Worm (Caenorhabditis elegans) whole organism, dauer: Measurements from ENCODE around the gene lec-6.

Experiments
- unc-62 ChIP-seq: sonication (generic microtip); optimal IDR thresholded peaks from 2 replicates; lab custom pipeline; 2017; ENCODE audit warnings: missing biosample characterization, missing genetic modification reagents, missing genetic modification characterization

The lec-6 gene

DNA sequence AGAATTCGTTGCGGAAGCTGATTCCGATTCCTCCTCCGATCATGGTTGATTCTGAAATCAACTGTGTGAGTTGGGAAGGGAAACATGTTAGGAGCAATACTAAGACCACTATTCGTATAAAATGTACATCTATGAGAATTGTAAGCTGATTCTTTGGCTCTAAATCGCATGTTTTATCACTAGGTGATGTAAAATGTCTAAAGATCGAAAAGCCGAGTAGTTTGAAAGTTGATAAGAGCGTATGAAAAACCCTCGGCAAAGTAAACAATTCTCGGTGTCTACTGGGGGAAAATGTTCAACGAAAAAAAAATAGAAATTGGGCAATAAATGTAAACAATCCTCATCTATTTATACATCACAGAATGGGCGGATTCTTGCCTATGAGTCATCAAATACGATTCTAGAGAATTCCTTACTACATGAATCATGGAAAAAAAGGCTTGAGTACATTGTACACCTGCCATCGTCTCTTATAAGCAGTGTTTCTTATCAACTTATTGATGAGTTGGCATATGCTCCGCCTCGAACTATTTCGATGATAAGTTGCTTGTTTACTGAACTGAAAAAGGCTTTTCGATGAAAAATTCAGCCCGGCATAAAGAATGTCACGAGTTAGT is at the start of gene lec-6:
Gene lec-6 (minus strand): TSS at position 51 of the 617 bp plus-strand sequence.
- TF ChIP-seq unc-62 (GFP tag; lab: Kevin White, UChicago), result no peak

- no peak for TF ChIP-seq unc-62 (GFP tag; lab: Kevin White, UChicago)
Measured at ce11 chrIII:649935-650334, 49.8 kb upstream of the lec-6 start.

DNA sequence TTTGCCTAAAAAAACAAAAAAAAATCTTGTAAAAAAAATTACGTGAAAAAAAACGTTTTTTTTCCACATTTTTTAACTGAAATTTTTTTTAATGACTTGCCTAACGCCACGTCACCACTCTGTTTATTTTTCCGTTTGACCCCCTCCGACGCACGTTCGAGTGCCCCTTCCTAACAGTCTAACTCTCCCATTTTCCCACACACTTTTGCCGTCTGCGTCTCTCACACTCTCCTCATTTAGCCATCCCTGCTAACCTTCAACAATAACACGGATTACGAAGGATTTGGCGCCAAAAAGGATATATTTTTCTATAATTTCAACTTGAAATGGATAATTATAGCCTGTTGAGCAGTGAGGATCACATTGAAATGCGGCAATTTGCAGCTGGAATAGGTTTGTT is 47.1 kb upstream of the lec-6 start:
- no peak for TF ChIP-seq unc-62 (GFP tag; lab: Kevin White, UChicago)

- TF ChIP-seq unc-62 (GFP tag; lab: Kevin White, UChicago), result no peak
Measured at ce11 chrIII:646454-646853, 46.3 kb upstream of the lec-6 start, which contains the start of gene orai-1. orai-1 (plus strand) TSS chrIII:646754.

DNA sequence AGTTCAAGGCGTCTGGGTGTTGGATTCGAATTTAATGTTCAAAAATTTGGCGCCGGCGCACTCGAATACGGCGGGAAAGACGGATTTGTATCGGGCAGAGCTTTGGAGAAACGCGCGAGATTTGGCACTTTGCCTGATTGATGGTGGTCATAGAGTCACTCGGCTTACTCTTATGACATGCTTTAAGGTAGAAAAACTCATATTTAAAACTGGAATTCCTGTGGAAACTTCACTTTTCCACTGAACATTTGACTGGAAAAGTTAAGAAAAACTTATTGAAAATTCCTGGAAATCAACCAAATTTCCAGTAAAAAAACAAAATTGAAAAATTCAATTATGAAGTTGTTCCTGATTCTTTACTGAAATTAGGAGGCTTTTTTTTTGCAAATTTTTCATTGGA is 44.5 kb upstream of the lec-6 start:
- TF ChIP-seq unc-62 (GFP tag; lab: Kevin White, UChicago), result no peak

ce11 chrIII:641759-642158 is 41.6 kb upstream of the lec-6 start, which contains the start of gene W06E11.1:
W06E11.1 (plus strand) TSS chrIII:642059.
- no peak for TF ChIP-seq unc-62 (GFP tag; lab: Kevin White, UChicago)

DNA sequence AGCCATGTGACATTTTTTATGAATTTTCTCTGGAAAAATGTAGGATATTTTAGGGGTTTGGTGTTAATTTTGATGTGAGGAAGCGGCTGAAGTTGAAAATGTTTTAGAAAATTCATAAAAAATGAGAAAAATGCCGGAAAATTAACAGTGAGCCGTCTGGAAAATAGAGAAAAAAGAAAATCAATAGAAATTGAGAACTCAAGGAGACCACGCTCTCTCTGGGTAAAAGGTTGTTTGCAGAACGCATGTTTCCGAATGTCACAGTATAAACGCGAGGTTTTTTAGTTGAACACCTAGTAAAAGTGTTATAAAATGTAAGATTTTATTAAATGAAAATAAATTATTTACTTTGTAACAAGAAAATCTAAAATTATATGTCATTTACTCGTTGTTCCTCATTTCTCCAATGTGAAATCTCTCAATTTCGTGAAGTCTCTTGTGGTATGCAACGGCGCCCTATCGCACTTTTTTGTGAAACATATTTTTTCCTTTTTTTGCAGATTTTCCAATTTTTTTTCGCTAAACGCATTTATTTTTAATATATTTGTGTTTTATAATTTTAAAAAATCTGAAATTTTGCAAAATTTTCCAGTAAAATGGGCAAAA is 40.1 kb upstream of the lec-6 start, which contains the start of the genes tag-266 and tag-267:
Gene tag-266 (minus strand): TSS at position 29 of the 606 bp plus-strand sequence.
Gene tag-267 (plus strand): TSS at position 593 of the 606 bp plus-strand sequence.
- TF ChIP-seq unc-62 (GFP tag; lab: Kevin White, UChicago), result no peak

DNA sequence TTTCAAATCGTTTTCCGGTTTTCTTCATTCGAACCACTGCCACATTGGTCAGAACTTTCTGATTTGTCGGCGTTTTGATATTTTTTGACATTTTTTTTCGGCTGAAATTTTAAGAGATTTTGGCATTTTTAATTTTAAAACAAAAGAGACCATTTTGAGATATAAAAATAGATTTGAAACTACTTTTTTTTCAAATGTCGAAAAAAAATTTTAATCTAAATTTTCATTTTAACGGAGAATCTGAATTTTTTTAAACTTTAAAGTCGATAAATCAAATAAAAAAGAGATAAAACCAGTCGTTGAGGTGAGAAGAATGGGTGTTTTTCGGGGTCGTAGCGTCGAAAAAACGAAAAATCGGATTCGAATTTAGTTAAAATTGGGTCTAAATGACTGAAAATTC is 38.2 kb upstream of the lec-6 start, which contains the start of gene sbds-1:
Gene sbds-1 (minus strand): TSS at position 101 of the 400 bp plus-strand sequence.
- TF ChIP-seq unc-62 (GFP tag; lab: Kevin White, UChicago), result no peak

- no peak for TF ChIP-seq unc-62 (GFP tag; lab: Kevin White, UChicago)
Measured at ce11 chrIII:636067-636466, 35.9 kb upstream of the lec-6 start, which contains the start of gene T19C3.7. T19C3.7 (minus strand) TSS chrIII:636167.

DNA sequence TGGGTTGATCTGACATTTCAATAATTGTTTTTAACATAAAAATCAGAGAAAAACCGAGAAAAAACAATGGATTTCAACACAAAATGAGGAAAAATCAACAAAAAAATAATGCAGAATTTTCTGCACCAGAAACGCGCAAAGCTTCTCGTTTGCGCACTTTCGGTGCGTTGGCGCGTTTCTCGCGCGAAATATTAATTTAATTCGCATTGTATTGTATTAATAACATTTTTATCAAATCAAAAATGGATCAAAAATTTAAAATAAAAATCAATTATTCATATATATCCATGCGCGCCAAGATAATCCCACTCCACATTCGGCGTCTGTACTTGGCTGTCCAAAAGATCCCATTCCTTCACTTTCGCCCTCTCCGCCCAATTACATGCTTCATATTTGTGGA is 34.5 kb upstream of the lec-6 start, which contains the start of gene fem-2:
Gene fem-2 (minus strand): TSS at position 9 of the 400 bp plus-strand sequence.
- TF ChIP-seq unc-62 (GFP tag; lab: Kevin White, UChicago), result no peak

- no peak for TF ChIP-seq unc-62 (GFP tag; lab: Kevin White, UChicago)
Measured at ce11 chrIII:631421-631820, 31.3 kb upstream of the lec-6 start, which contains the start of gene T19C3.6. T19C3.6 (minus strand) TSS chrIII:631521.

DNA sequence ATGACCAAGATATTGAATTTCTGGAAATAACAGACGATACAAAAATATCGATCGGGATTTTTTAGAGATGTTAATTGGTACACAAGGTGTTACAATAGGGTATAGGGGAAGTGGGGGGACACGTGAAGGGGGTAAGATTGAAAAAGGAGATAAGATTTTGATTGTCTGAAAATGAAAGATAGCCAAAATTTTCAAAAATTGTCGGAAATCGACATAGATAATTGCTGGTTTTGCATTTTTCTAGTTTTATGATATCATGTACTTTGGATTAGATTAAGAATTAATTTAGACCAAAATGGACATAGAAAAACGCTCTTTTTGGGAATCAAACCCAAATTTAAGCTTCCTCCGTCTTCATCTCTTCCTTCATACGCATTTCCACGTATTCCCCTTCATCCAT is 27.7 kb upstream of the lec-6 start, which contains the start of gene T19C3.5:
Gene T19C3.5 (minus strand): TSS at position 101 of the 400 bp plus-strand sequence.
- no peak for TF ChIP-seq unc-62 (GFP tag; lab: Kevin White, UChicago)

DNA sequence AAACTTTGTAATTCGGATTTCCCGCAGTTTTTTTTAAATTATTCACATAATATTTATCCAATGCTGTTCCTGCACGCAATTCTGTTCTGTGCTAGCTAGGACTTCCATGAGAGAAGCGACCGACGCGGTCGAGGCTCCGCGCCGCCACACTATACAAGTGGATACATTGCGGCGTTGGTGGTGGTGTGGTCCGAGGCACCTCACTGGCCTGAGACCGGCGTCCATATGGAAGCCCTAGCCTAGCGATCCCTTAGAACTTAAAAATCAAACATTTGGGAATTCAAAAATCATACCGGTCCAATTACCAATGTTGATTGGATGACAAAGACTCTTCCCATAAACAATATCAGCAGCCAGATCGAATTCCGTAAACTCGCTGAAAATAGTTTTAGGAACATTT is 25.9 kb upstream of the lec-6 start:
- no peak for TF ChIP-seq unc-62 (GFP tag; lab: Kevin White, UChicago)

- TF ChIP-seq unc-62 (GFP tag; lab: Kevin White, UChicago), result no peak
Measured at ce11 chrIII:623754-624153, 23.6 kb upstream of the lec-6 start.

ce11 chrIII:620204-620718 is 20.1 kb upstream of the lec-6 start, which contains the start of gene T19C3.4:
T19C3.4 (minus strand) TSS chrIII:620254.
- no peak for TF ChIP-seq unc-62 (GFP tag; lab: Kevin White, UChicago)

ce11 chrIII:617467-617866 is 17.3 kb upstream of the lec-6 start, which contains the start of gene T19C3.2:
T19C3.2 (minus strand) TSS chrIII:617567.
- TF ChIP-seq unc-62 (GFP tag; lab: Kevin White, UChicago), result no peak
